Fruit fly (Drosophila melanogaster): ENCODE measurements around the gene Arc42.
A peak's percentile ranks its signal among the peaks of the same experiment; 100 is the strongest.

Gene Arc42

dm6 chr3R:19890340-19890998 lies 12.9 kb downstream of the Arc42 start, which contains the start of gene CG4733:
TSS of gene CG4733 (plus strand) at chr3R:19890689.
- no peak for TF ChIP-seq Sox102F (GFP tag; optimal IDR thresholded peaks at IDR 0.05)
- TF ChIP-seq CG11762 (GFP tag; optimal IDR thresholded peaks at IDR 0.05; ENCODE audit: insufficient read depth), result no peak
- TF ChIP-seq CG32006 (GFP tag; optimal IDR thresholded peaks at IDR 0.05), result peak; percentile 16
- TF ChIP-seq net (GFP tag; optimal IDR thresholded peaks at IDR 0.05), result peak; percentile 20
- 0 out of 3 replicates have a peak, but pooled peaks have one; percentile 20 for TF ChIP-seq CG6163 (GFP tag; IDR thresholded peaks at IDR 0.05)
- TF ChIP-seq CG31627 (GFP tag; optimal IDR thresholded peaks at IDR 0.05), result no peak
- no peak for TF ChIP-seq fd59A (GFP tag; optimal IDR thresholded peaks at IDR 0.05)
- no peak for TF ChIP-seq CG6276 (GFP tag; optimal IDR thresholded peaks at IDR 0.05)
- peak; percentile 12 for TF ChIP-seq Hr4 (GFP tag; optimal IDR thresholded peaks at IDR 0.05)
- peak; percentile 71 for TF ChIP-seq svp (GFP tag)
- TF ChIP-seq eg (GFP tag; IDR thresholded peaks at IDR 0.05), result peak; percentile 34; the same call in 1 of the 3 replicates
- no peak for TF ChIP-seq cyc (GFP tag; optimal IDR thresholded peaks at IDR 0.05)
- no peak for TF ChIP-seq ss (GFP tag; optimal IDR thresholded peaks at IDR 0.05)
- TF ChIP-seq pdm3 (GFP tag; optimal IDR thresholded peaks at IDR 0.05), result peak; percentile 8
- TF ChIP-seq acj6 (GFP tag; optimal IDR thresholded peaks at IDR 0.05), result peak; percentile 5
- TF ChIP-seq Sox14 (GFP tag; optimal IDR thresholded peaks at IDR 0.05), result peak; percentile 4
- no peak for TF ChIP-seq CG3032 (tag; optimal IDR thresholded peaks at IDR 0.05)

- 0 out of 3 replicates have a peak, but pooled peaks have one; percentile 26 for TF ChIP-seq eg (GFP tag; IDR thresholded peaks at IDR 0.05)
- TF ChIP-seq Eip78C (GFP tag), result peak; percentile 59
- TF ChIP-seq acj6 (GFP tag; optimal IDR thresholded peaks at IDR 0.05), result no peak
- TF ChIP-seq Eip93F (GFP tag; optimal IDR thresholded peaks at IDR 0.05), result no peak
Measured at dm6 chr3R:19891363-19891762, 13.8 kb downstream of the Arc42 start.

dm6 chr3R:19892046-19892445 lies 14.5 kb downstream of the Arc42 start:
- peak; percentile 19 for TF ChIP-seq acj6 (GFP tag; optimal IDR thresholded peaks at IDR 0.05)
- peak; percentile 48 for TF ChIP-seq CG32006 (GFP tag; optimal IDR thresholded peaks at IDR 0.05)
- TF ChIP-seq lz (GFP tag; optimal IDR thresholded peaks at IDR 0.05), result peak; percentile 26
- no peak for TF ChIP-seq CG3032 (tag; optimal IDR thresholded peaks at IDR 0.05)
- TF ChIP-seq achi (GFP tag; optimal IDR thresholded peaks at IDR 0.05), result peak; percentile 32
- TF ChIP-seq CG3919 (GFP tag; optimal IDR thresholded peaks at IDR 0.05), result peak; percentile 38
- peak; percentile 35 for TF ChIP-seq CG31627 (GFP tag; optimal IDR thresholded peaks at IDR 0.05)
- no peak for TF ChIP-seq Sox15 (GFP tag; optimal IDR thresholded peaks at IDR 0.05)
- TF ChIP-seq Hr39 (GFP tag; optimal IDR thresholded peaks at IDR 0.05), result peak; percentile 40
- peak; percentile 56 for TF ChIP-seq CG6163 (GFP tag; IDR thresholded peaks at IDR 0.05)
- peak in 1 of 2 experiments; percentile 6 for TF ChIP-seq salr (GFP tag; optimal IDR thresholded peaks at IDR 0.05)
- TF ChIP-seq CG6808 (GFP tag; optimal IDR thresholded peaks at IDR 0.05), result no peak
- peak; percentile 6 for TF ChIP-seq CG11902 (GFP tag; optimal IDR thresholded peaks at IDR 0.05)
- no peak for TF ChIP-seq pdm3 (GFP tag; optimal IDR thresholded peaks at IDR 0.05)
- TF ChIP-seq svp (GFP tag), result peak; percentile 76
- peak; percentile 78 for TF ChIP-seq Eip78C (GFP tag)
- peak; percentile 33 for TF ChIP-seq cyc (GFP tag; optimal IDR thresholded peaks at IDR 0.05)
- TF ChIP-seq OdsH (GFP tag; optimal IDR thresholded peaks at IDR 0.05), result peak; percentile 21
- TF ChIP-seq CG8319 (GFP tag; optimal IDR thresholded peaks at IDR 0.05), result no peak
- peak; percentile 37 for TF ChIP-seq Sox14 (GFP tag; optimal IDR thresholded peaks at IDR 0.05)
- TF ChIP-seq net (GFP tag; optimal IDR thresholded peaks at IDR 0.05), result no peak
- peak; percentile 72 for TF ChIP-seq CG15336 (GFP tag; IDR thresholded peaks at IDR 0.05)
- peak; percentile 16 for TF ChIP-seq CG10669 (GFP tag; optimal IDR thresholded peaks at IDR 0.05)
- TF ChIP-seq Met (GFP tag; optimal IDR thresholded peaks at IDR 0.05), result peak; percentile 34
- TF ChIP-seq CG10631 (GFP tag; optimal IDR thresholded peaks at IDR 0.05), result peak; percentile 43
- peak; percentile 50 for TF ChIP-seq Hr4 (GFP tag; optimal IDR thresholded peaks at IDR 0.05)
- TF ChIP-seq CG8119 (GFP tag; IDR thresholded peaks at IDR 0.05), result peak; percentile 58
- peak; percentile 58; the same call in 1 of the 2 replicates for TF ChIP-seq CG11294 (GFP tag; IDR thresholded peaks at IDR 0.05)
- TF ChIP-seq dsx (GFP tag; optimal IDR thresholded peaks at IDR 0.05; ENCODE audit: poor library complexity, severe bottlenecking), result no peak
- TF ChIP-seq eg (GFP tag; IDR thresholded peaks at IDR 0.05), result peak; percentile 66; the same call in 2 of the 3 replicates
- no peak for TF ChIP-seq Lpt (GFP tag; optimal IDR thresholded peaks at IDR 0.05)
- no peak for TF ChIP-seq Ets96B (tag; optimal IDR thresholded peaks at IDR 0.05)
